Worm (Caenorhabditis elegans) whole organism, L2 larva: ENCODE measurements around the gene Y37D8A.8.
A peak's percentile ranks its signal among the peaks of the same experiment; 100 is the strongest.

Experiments
- C34F6.9 ChIP-seq: fragments of 150-350 bp; optimal IDR thresholded peaks from 2 replicates; lab custom pipeline; 2014; ENCODE audit warnings: missing biosample characterization, missing genetic modification characterization
- F13H6.1 ChIP-seq: sonication (generic microtip); optimal IDR thresholded peaks from 2 replicates; lab custom pipeline; 2016; ENCODE audit warnings: missing genetic modification characterization, missing compliant biosample characterization
- R02D3.7 ChIP-seq: fragments of 150-350 bp; optimal IDR thresholded peaks from 2 replicates; lab custom pipeline; 2014; ENCODE audit warnings: missing biosample characterization, missing genetic modification characterization
- Y55F3AM.14 ChIP-seq: fragments of 200-800 bp; sonication (Bioruptor generic); optimal IDR thresholded peaks from 2 replicates; lab custom pipeline; 2018; ENCODE audit warnings: mild to moderate bottlenecking, missing genetic modification characterization, missing compliant biosample characterization
- ZK546.5 ChIP-seq: sonication (generic microtip); optimal IDR thresholded peaks from 2 replicates; lab custom pipeline; 2017; ENCODE audit warnings: missing biosample characterization, missing genetic modification characterization
- alr-1 ChIP-seq: fragments of 150-350 bp; optimal IDR thresholded peaks from 2 replicates; lab custom pipeline; 2014; ENCODE audit warnings: missing biosample characterization, missing genetic modification characterization
- aly-2 ChIP-seq: fragments of 150-350 bp; optimal IDR thresholded peaks from 2 replicates; lab custom pipeline; 2014; ENCODE audit warnings: missing biosample characterization, missing genetic modification characterization
- ama-1 ChIP-seq: fragments of 150-350 bp; optimal IDR thresholded peaks from 2 replicates; lab custom pipeline; 2018; ENCODE audit warnings: inconsistent platforms
- blmp-1 ChIP-seq: sonication (generic microtip); optimal IDR thresholded peaks from 2 replicates; lab custom pipeline; 2017; ENCODE audit warnings: missing genetic modification characterization, mild to moderate bottlenecking, missing compliant biosample characterization, antibody characterized with exemption, moderate library complexity; ENCODE audit not compliant: insufficient read depth
- ceh-16 ChIP-seq: fragments of 150-350 bp; optimal IDR thresholded peaks from 2 replicates; lab custom pipeline; 2014; ENCODE audit warnings: missing biosample characterization, missing genetic modification characterization
- ceh-82 ChIP-seq: fragments of 150-350 bp; optimal IDR thresholded peaks from 2 replicates; lab custom pipeline; 2014; ENCODE audit warnings: missing biosample characterization, missing genetic modification characterization
- crh-2 ChIP-seq: sonication (generic microtip); optimal IDR thresholded peaks from 2 replicates; lab custom pipeline; 2017; ENCODE audit warnings: missing biosample characterization, missing genetic modification characterization
- dmd-4 ChIP-seq: sonication (generic microtip); optimal IDR thresholded peaks from 2 replicates; lab custom pipeline; 2017; ENCODE audit warnings: missing biosample characterization, missing genetic modification characterization
- egl-27 ChIP-seq: sonication (generic microtip); optimal IDR thresholded peaks from 3 replicates; lab custom pipeline; 2017; ENCODE audit warnings: missing biosample characterization, missing genetic modification reagents, missing genetic modification characterization
- elt-1 ChIP-seq: fragments of 150-350 bp; optimal IDR thresholded peaks from 2 replicates; lab custom pipeline; 2014; ENCODE audit warnings: missing biosample characterization, missing genetic modification characterization
- elt-3 ChIP-seq: sonication (generic microtip); optimal IDR thresholded peaks from 2 replicates; lab custom pipeline; 2017; ENCODE audit warnings: missing biosample characterization, missing genetic modification characterization
- fos-1 ChIP-seq: fragments of 150-350 bp; optimal IDR thresholded peaks from 2 replicates; lab custom pipeline; 2014; ENCODE audit warnings: missing biosample characterization, missing genetic modification characterization
- gmeb-1 ChIP-seq: fragments of 150-350 bp; optimal IDR thresholded peaks from 2 replicates; lab custom pipeline; 2014; ENCODE audit warnings: missing biosample characterization, missing genetic modification characterization
- lin-11 ChIP-seq: fragments of 150-350 bp; sonication (generic microtip); optimal IDR thresholded peaks from 2 replicates; lab custom pipeline; 2014; ENCODE audit warnings: missing biosample characterization, missing genetic modification characterization, inconsistent platforms, mixed read lengths
- lin-13 ChIP-seq: fragments of 150-350 bp; optimal IDR thresholded peaks from 2 replicates; lab custom pipeline; 2014; ENCODE audit warnings: missing biosample characterization, missing genetic modification reagents, missing genetic modification characterization
- lin-39 ChIP-seq: fragments of 150-350 bp; optimal IDR thresholded peaks from 2 replicates; lab custom pipeline; 2014; ENCODE audit warnings: missing biosample characterization, missing genetic modification reagents, missing genetic modification characterization
- lsy-2 ChIP-seq, 2 experiments: fragments of 150-350 bp in 1 of 2; sonication (generic microtip) in 1 of 2; optimal IDR thresholded peaks; 2 replicates each; lab custom pipeline; 2014 to 2017; ENCODE audit warnings: missing biosample characterization in 2 of 2, missing genetic modification characterization in 2 of 2
- mab-5 ChIP-seq: fragments of 150-350 bp; optimal IDR thresholded peaks from 2 replicates; lab custom pipeline; 2014; ENCODE audit warnings: missing biosample characterization, missing genetic modification characterization
- mbf-1 ChIP-seq: sonication (generic microtip); optimal IDR thresholded peaks from 2 replicates; lab custom pipeline; 2017; ENCODE audit warnings: missing biosample characterization, missing genetic modification characterization
- mdl-1 ChIP-seq, 2 experiments: fragments of 150-350 bp in 1 of 2; sonication (generic microtip) in 1 of 2; optimal IDR thresholded peaks; 2 replicates each; lab custom pipeline; 2017; ENCODE audit warnings: missing biosample characterization in 2 of 2, missing genetic modification characterization in 2 of 2
- nhr-10 ChIP-seq: sonication (generic microtip); optimal IDR thresholded peaks from 2 replicates; lab custom pipeline; 2017; ENCODE audit warnings: missing biosample characterization, missing genetic modification characterization
- nhr-11 ChIP-seq: fragments of 150-350 bp; optimal IDR thresholded peaks from 2 replicates; lab custom pipeline; 2014; ENCODE audit warnings: missing biosample characterization, missing genetic modification characterization
- nhr-12 ChIP-seq: fragments of 150-350 bp; optimal IDR thresholded peaks from 2 replicates; lab custom pipeline; 2014; ENCODE audit warnings: missing biosample characterization, missing genetic modification characterization
- nhr-129 ChIP-seq: fragments of 150-350 bp; optimal IDR thresholded peaks from 2 replicates; lab custom pipeline; 2014; ENCODE audit warnings: missing biosample characterization, missing genetic modification characterization
- nhr-21 ChIP-seq: fragments of 150-350 bp; optimal IDR thresholded peaks from 2 replicates; lab custom pipeline; 2014; ENCODE audit warnings: missing biosample characterization, missing genetic modification characterization
- nhr-23 ChIP-seq: fragments of 150-350 bp; optimal IDR thresholded peaks from 2 replicates; lab custom pipeline; 2014; ENCODE audit warnings: missing biosample characterization, missing genetic modification reagents, missing genetic modification characterization
- nhr-237 ChIP-seq: fragments of 150-350 bp; optimal IDR thresholded peaks from 2 replicates; lab custom pipeline; 2014; ENCODE audit warnings: missing biosample characterization, missing genetic modification characterization
- nhr-25 ChIP-seq: fragments of 150-350 bp; sonication (generic microtip); optimal IDR thresholded peaks from 3 replicates; lab custom pipeline; 2014; ENCODE audit warnings: missing biosample characterization, missing genetic modification characterization
- nhr-6 ChIP-seq: fragments of 150-350 bp; optimal IDR thresholded peaks from 2 replicates; lab custom pipeline; 2014; ENCODE audit warnings: missing biosample characterization, missing genetic modification characterization
- nhr-77 ChIP-seq: fragments of 150-350 bp; optimal IDR thresholded peaks from 2 replicates; lab custom pipeline; 2014; ENCODE audit warnings: missing biosample characterization, missing genetic modification characterization
- peb-1 ChIP-seq: fragments of 150-350 bp; optimal IDR thresholded peaks from 2 replicates; lab custom pipeline; 2014; ENCODE audit warnings: missing biosample characterization, missing genetic modification characterization
- sem-4 ChIP-seq: fragments of 150-350 bp; optimal IDR thresholded peaks from 2 replicates; lab custom pipeline; 2014; ENCODE audit warnings: missing biosample characterization, missing genetic modification reagents, missing genetic modification characterization
- skn-1 ChIP-seq: sonication (generic microtip); optimal IDR thresholded peaks from 2 replicates; lab custom pipeline; 2017; ENCODE audit warnings: missing biosample characterization, missing genetic modification characterization
- sma-9 ChIP-seq, 2 experiments: fragments of 150-350 bp in 1 of 2; sonication (generic microtip) in 1 of 2; optimal IDR thresholded peaks; 2 replicates each; lab custom pipeline; 2014 to 2016; ENCODE audit warnings: missing genetic modification characterization in 2 of 2, mild to moderate bottlenecking in 1 of 2, missing biosample characterization in 1 of 2, missing compliant biosample characterization in 1 of 2, missing genetic modification reagents in 1 of 2, moderate library complexity in 1 of 2
- snpc-4 ChIP-seq: fragments of 150-350 bp; optimal IDR thresholded peaks from 2 replicates; lab custom pipeline; 2014; ENCODE audit warnings: missing biosample characterization, missing genetic modification characterization
- unc-39 ChIP-seq: fragments of 150-350 bp; optimal IDR thresholded peaks from 2 replicates; lab custom pipeline; 2014; ENCODE audit warnings: missing biosample characterization, missing genetic modification characterization
- unc-55 ChIP-seq: fragments of 150-350 bp; sonication (generic microtip); optimal IDR thresholded peaks from 3 replicates; lab custom pipeline; 2014; ENCODE audit warnings: missing biosample characterization, missing genetic modification reagents, missing genetic modification characterization
- unc-62 ChIP-seq: fragments of 150-350 bp; optimal IDR thresholded peaks from 2 replicates; lab custom pipeline; 2014; ENCODE audit warnings: missing biosample characterization, missing genetic modification reagents, missing genetic modification characterization
- zag-1 ChIP-seq: fragments of 150-350 bp; optimal IDR thresholded peaks from 2 replicates; lab custom pipeline; 2014; ENCODE audit warnings: missing biosample characterization, missing genetic modification characterization
- ztf-1 ChIP-seq: fragments of 200-800 bp; sonication (Bioruptor generic); conservative IDR thresholded peaks from 2 replicates; pipeline ENCODE4 v1.3.6; 2022; ENCODE audit warnings: missing genetic modification characterization, missing compliant biosample characterization
- ztf-4 ChIP-seq: fragments of 150-350 bp; optimal IDR thresholded peaks from 2 replicates; lab custom pipeline; 2014; ENCODE audit warnings: missing biosample characterization, missing genetic modification characterization

Gene Y37D8A.8

DNA sequence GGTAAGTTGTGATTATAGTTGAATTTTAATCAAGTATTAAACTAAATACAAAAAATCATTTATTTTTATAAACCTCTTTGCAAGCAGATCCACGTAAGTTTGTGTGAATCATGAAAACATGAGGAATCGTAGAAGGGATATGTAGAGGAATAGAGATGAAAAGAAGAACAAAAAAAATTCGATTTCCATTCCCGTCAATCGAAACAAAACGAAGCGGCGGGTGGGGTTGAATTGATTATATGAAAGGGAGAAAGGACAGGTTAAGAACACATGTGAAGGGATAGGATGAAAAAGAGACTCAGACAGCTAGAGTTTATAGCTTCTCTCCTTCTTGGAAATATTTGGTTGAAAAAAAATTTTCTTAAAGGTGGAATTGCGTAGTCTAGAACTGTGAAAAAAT, 4.6 kb upstream of the Y37D8A.8 start:
- TF ChIP-seq nhr-21 (peak; percentile 18), blmp-1 (tag; lab: Kevin White, UChicago) (peak; percentile 70), crh-2 (tag; lab: Kevin White, UChicago) (peak; percentile 23), sma-9 (GFP tag; optimal IDR thresholded peaks at IDR 0.05; lab: Kevin White, UChicago) (peak; percentile 24), sma-9 (tag; optimal IDR thresholded peaks at IDR 0.05; lab: Kevin White, UChicago) (no peak), Y55F3AM.14 (GFP tag; lab: Kevin White, UChicago) (no peak), fos-1 (tag; lab: Kevin White, UChicago) (peak; percentile 21), F13H6.1 (no peak), nhr-25 (tag; lab: Kevin White, UChicago) (peak; percentile 20)

- TF ChIP-seq gmeb-1 (tag; lab: Kevin White, UChicago) (peak; percentile 10), lsy-2 (tag; optimal IDR thresholded peaks at IDR 0.05; lab: Kevin White, UChicago) (peak in 1 of 2 experiments; percentile 9), unc-39 (tag; lab: Kevin White, UChicago) (no peak), unc-55 (GFP tag; lab: Kevin White, UChicago) (peak; percentile 24), sem-4 (tag; lab: Kevin White, UChicago) (no peak), ceh-82 (tag; lab: Kevin White, UChicago) (no peak)
Measured at ce11 chrIII:12870060-12870696, 5.4 kb downstream of the Y37D8A.8 start, which contains the start of gene Y37D8A.6. Gene Y37D8A.6, minus strand, starts transcription at chrIII:12870297.

DNA sequence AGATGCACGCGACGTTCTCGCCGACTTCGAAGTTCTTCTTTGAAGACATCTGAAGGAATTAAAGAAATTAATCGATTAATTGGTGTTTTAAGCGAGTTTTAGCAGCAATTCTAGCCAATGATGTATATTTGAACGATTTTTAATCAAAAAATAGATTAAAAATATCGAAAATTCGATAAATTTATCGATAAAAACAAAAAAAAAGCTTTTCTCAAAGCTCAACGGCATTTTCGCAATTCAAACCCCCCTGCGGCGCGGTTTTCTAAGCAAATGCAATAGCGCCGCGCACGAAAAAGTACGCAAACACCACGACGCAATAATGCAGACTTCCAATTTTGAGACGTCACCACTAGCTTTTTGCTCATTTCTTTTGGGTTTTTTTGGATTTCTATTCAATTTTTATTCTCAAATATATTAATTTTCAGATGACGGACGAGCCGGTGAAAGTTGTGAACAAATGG, 9.9 kb downstream of the Y37D8A.8 start, which contains the start of the genes mrg-1 and spcs-2:
mrg-1 (minus strand) TSS at position 51 of the 461 bp plus-strand sequence.
spcs-2 (plus strand) TSS at position 426 of the 461 bp plus-strand sequence.
- TF ChIP-seq mab-5 (peak; percentile 74), C34F6.9 (tag; lab: Kevin White, UChicago) (peak; percentile 91), egl-27 (tag; lab: Kevin White, UChicago) (peak; percentile 62), alr-1 (tag; lab: Kevin White, UChicago) (no peak), nhr-23 (tag; lab: Kevin White, UChicago) (no peak), peb-1 (tag; lab: Kevin White, UChicago) (no peak), unc-55 (GFP tag; lab: Kevin White, UChicago) (peak; percentile 97), ceh-82 (tag; lab: Kevin White, UChicago) (peak; percentile 54), lin-13 (GFP tag; lab: Kevin White, UChicago) (peak; percentile 94), ztf-1 (GFP tag; lab: Robert Waterston, UW) (no peak), snpc-4 (tag; lab: Kevin White, UChicago) (no peak), blmp-1 (tag; lab: Kevin White, UChicago) (peak; percentile 23), ztf-4 (tag; lab: Kevin White, UChicago) (peak; percentile 86), gmeb-1 (tag; lab: Kevin White, UChicago) (peak; percentile 90), sma-9 (GFP tag; optimal IDR thresholded peaks at IDR 0.05; lab: Kevin White, UChicago) (peak; percentile 93), sma-9 (tag; optimal IDR thresholded peaks at IDR 0.05; lab: Kevin White, UChicago) (no peak), lsy-2 (tag; optimal IDR thresholded peaks at IDR 0.05; lab: Kevin White, UChicago) (peak; percentile 88 to 93), nhr-11 (tag; lab: Kevin White, UChicago) (no peak), skn-1 (tag; lab: Kevin White, UChicago) (peak; percentile 37), zag-1 (no peak), fos-1 (tag; lab: Kevin White, UChicago) (peak; percentile 51), Y55F3AM.14 (GFP tag; lab: Kevin White, UChicago) (peak; percentile 35), nhr-25 (tag; lab: Kevin White, UChicago) (peak; percentile 87), ama-1 (lab: Kevin White, UChicago) (no peak), nhr-21 (peak; percentile 82), dmd-4 (no peak), sem-4 (tag; lab: Kevin White, UChicago) (peak; percentile 97), elt-3 (tag; lab: Kevin White, UChicago) (no peak), nhr-129 (tag; lab: Kevin White, UChicago) (peak; percentile 87), unc-39 (tag; lab: Kevin White, UChicago) (no peak), lin-39 (tag; lab: Kevin White, UChicago) (no peak), ZK546.5 (tag; lab: Kevin White, UChicago) (peak; percentile 50), mdl-1 (tag; optimal IDR thresholded peaks at IDR 0.05; lab: Kevin White, UChicago) (peak in 1 of 2 experiments; percentile 19), nhr-77 (tag; lab: Kevin White, UChicago) (peak; percentile 23), lin-11 (peak; percentile 82), nhr-10 (peak; percentile 67), F13H6.1 (peak; percentile 92), nhr-12 (tag; lab: Kevin White, UChicago) (no peak), elt-1 (tag; lab: Kevin White, UChicago) (no peak), nhr-6 (tag; lab: Kevin White, UChicago) (peak; percentile 61), R02D3.7 (tag; lab: Kevin White, UChicago) (peak; percentile 27), crh-2 (tag; lab: Kevin White, UChicago) (peak; percentile 91), ceh-16 (no peak), aly-2 (no peak), unc-62 (GFP tag; lab: Kevin White, UChicago) (no peak), mbf-1 (tag; lab: Kevin White, UChicago) (no peak), nhr-237 (tag; lab: Kevin White, UChicago) (peak; percentile 48)
